Worm (Caenorhabditis elegans): Measurements from ENCODE around the gene fnta-1.
A peak's percentile ranks its signal among the peaks of the same experiment; 100 is the strongest.

Gene fnta-1

DNA sequence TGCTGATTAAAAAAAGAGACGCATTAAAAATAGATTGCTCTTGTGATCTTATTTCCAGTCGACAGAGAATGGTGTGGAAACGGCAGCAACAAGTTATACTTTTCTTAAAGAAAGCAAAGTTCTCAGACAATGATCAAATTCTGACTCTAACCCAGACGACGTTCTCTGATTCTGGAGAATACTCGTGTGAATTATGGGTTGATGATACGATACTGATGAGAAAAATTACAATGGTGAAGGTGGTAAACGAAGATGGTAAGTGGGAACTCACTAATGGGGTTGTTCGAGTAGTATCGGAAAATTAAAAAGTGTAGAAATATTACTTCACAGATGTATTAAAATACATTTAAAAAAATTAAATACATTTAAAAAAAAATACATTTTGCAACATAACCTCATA, 38.2 kb upstream of the fnta-1 start:
- no peak for TF ChIP-seq B0035.1 (tag; optimal IDR thresholded peaks at IDR 0.05)
- no peak for TF ChIP-seq ekl-4 (GFP tag; IDR thresholded peaks at IDR 0.05)
- no peak for TF ChIP-seq lir-1 (GFP tag; conservative IDR thresholded peaks at IDR 0.05)
- TF ChIP-seq rpc-1 (optimal IDR thresholded peaks at IDR 0.05) = no peak
- no peak for TF ChIP-seq rpc-1 (tag; optimal IDR thresholded peaks at IDR 0.05)
- TF ChIP-seq ztf-22 (GFP tag; optimal IDR thresholded peaks at IDR 0.05) = no peak
- no peak for TF ChIP-seq B0019.2 (GFP tag; conservative IDR thresholded peaks at IDR 0.05)
- TF ChIP-seq hlh-12 (tag; optimal IDR thresholded peaks at IDR 0.05) = no peak
- no peak for TF ChIP-seq mel-28 (tag; optimal IDR thresholded peaks at IDR 0.05; ENCODE audit: borderline replicate concordance)
- TF ChIP-seq dpff-1 (tag; optimal IDR thresholded peaks at IDR 0.05) = no peak
- TF ChIP-seq lsl-1 (GFP tag; optimal IDR thresholded peaks at IDR 0.05) = no peak
- no peak for TF ChIP-seq him-1 (tag; optimal IDR thresholded peaks at IDR 0.05)
- no peak for TF ChIP-seq nhr-179 (tag; optimal IDR thresholded peaks at IDR 0.05)
- TF ChIP-seq F37B4.10 (GFP tag; IDR thresholded peaks at IDR 0.05) = no peak
- TF ChIP-seq lin-35 (GFP tag; optimal IDR thresholded peaks at IDR 0.05) = no peak
- no peak for TF ChIP-seq cebp-2 (GFP tag; IDR thresholded peaks at IDR 0.05)
- TF ChIP-seq attf-6 (GFP tag; IDR thresholded peaks at IDR 0.05) = no peak
- TF ChIP-seq die-1 (tag; optimal IDR thresholded peaks at IDR 0.05) = no peak
- TF ChIP-seq lin-40 (tag; optimal IDR thresholded peaks at IDR 0.05) = no peak
- no peak for TF ChIP-seq Y95B8A.8 (GFP tag; IDR thresholded peaks at IDR 0.05)

DNA sequence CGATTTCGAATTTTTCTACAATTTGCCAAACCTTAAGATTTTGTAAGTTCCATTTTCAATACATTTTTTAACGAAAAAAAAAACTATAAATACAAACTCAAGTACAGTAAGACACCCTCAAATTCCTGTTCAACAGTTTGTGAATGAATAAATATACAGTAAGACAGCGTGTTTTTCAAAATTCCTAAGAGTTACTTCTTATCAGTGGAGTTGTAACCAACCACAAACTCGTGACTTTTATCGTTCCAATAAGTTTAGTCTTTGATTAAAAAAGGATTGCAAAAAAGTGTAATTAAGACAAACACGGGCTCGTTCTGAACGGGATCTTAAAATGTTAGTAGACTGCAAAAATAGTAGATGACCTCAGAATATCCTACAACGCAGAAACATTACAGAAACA, 35.0 kb upstream of the fnta-1 start:
- TF ChIP-seq nhr-80 (tag; optimal IDR thresholded peaks at IDR 0.05) (peak; percentile 15), ceh-40 (GFP tag; IDR thresholded peaks at IDR 0.05) (no peak)

DNA sequence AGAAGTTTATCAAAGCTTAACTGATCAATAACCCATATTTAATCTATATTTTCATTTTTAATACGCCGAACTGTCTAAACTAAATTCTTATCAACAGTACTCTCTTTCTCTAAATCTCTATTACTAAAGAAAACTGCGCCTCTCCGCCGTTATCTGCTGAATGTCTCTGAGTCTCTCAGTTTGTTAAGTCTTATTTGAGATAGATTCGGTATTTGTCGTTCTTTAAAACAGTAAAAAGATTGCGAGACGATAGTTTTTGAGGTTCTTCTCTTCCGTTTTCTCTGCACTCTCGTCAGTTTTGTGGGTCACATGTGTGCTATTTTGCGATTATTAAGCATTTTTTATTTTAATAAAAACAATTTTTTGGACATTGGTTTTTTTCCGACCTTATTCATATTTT, 34.1 kb upstream of the fnta-1 start, which contains the start of gene sma-10:
TSS of gene sma-10 (plus strand) at position 236 of the 400 bp plus-strand sequence.
- TF ChIP-seq lin-54 (GFP tag; optimal IDR thresholded peaks at IDR 0.05) (peak; percentile 11), nhr-80 (tag; optimal IDR thresholded peaks at IDR 0.05) (peak; percentile 95), B0035.1 (tag; optimal IDR thresholded peaks at IDR 0.05) (no peak), hmg-1.2 (GFP tag; IDR thresholded peaks at IDR 0.05) (peak; percentile 40; the same call in 1 of the 2 replicates), attf-3 (GFP tag; conservative IDR thresholded peaks at IDR 0.05) (no peak), let-607 (tag; optimal IDR thresholded peaks at IDR 0.05) (peak in 1 of 2 experiments; percentile 24), attf-5 (GFP tag; optimal IDR thresholded peaks at IDR 0.05) (peak; percentile 65), tbp1 (GFP tag; optimal IDR thresholded peaks at IDR 0.05) (peak; percentile 44), B0336.3 (GFP tag; IDR thresholded peaks at IDR 0.05) (no peak), mes-4 (tag; optimal IDR thresholded peaks at IDR 0.05) (no peak), mcd-1 (GFP tag; IDR thresholded peaks at IDR 0.05) (no peak), tbx-9 (tag; optimal IDR thresholded peaks at IDR 0.05; ENCODE audit: borderline replicate concordance) (no peak), ztf-22 (GFP tag; optimal IDR thresholded peaks at IDR 0.05) (peak; percentile 22), lin-40 (tag; optimal IDR thresholded peaks at IDR 0.05) (peak; percentile 55), snpc-4 (GFP tag; optimal IDR thresholded peaks at IDR 0.05) (no peak), snpc-4 (tag; optimal IDR thresholded peaks at IDR 0.05) (peak in 1 of 4 experiments; percentile 11), nhr-120 (GFP tag; IDR thresholded peaks at IDR 0.05) (no peak), atf-7 (tag; optimal IDR thresholded peaks at IDR 0.05) (peak; percentile 65), Y53G8AR.9 (GFP tag; conservative IDR thresholded peaks at IDR 0.05) (no peak), madf-3 (GFP tag; IDR thresholded peaks at IDR 0.05) (no peak)

Measured in whole organism, young adult.